Worm (Caenorhabditis elegans): ENCODE results near the gene sri-19.

- no peak for TF ChIP-seq C04F5.9 (tag; optimal IDR thresholded peaks at IDR 0.05)
- TF ChIP-seq snpc-4 (tag; optimal IDR thresholded peaks at IDR 0.05): no peak
- TF ChIP-seq nhr-28 (tag; optimal IDR thresholded peaks at IDR 0.05): no peak
Measured at ce11 chrIV:10979689-10980088, 21.5 kb downstream of the sri-19 start.

Data from whole organism, L1 larva.